Worm (Caenorhabditis elegans) whole organism, L4 larva: ENCODE measurements around the gene dvc-1.

Experiments
- D1046.2 ChIP-seq: fragments of 200-800 bp; sonication (Bioruptor generic); IDR thresholded peaks from 2 replicates; pipeline ENCODE4 v1.3.6; 2022; ENCODE audit warnings: missing genetic modification characterization, missing compliant biosample characterization
- F10B5.3 ChIP-seq: sonication (generic microtip); optimal IDR thresholded peaks from 2 replicates; lab custom pipeline; 2016; ENCODE audit warnings: mild to moderate bottlenecking, missing genetic modification characterization, missing compliant biosample characterization
- F44E2.7 ChIP-seq: fragments of 200-800 bp; sonication (Bioruptor generic); IDR thresholded peaks from 2 replicates; pipeline ENCODE4 v2.1.2; 2022; ENCODE audit warnings: missing genetic modification characterization, missing compliant biosample characterization
- T20F7.1 ChIP-seq: fragments of 200-800 bp; sonication (Bioruptor generic); optimal IDR thresholded peaks from 2 replicates; lab custom pipeline; 2018; ENCODE audit warnings: mild to moderate bottlenecking, missing genetic modification characterization, missing compliant biosample characterization
- T26A8.4 ChIP-seq: fragments of 200-800 bp; sonication (Bioruptor generic); IDR thresholded peaks from 2 replicates; pipeline ENCODE4 v1.3.6; 2022; ENCODE audit warnings: missing genetic modification characterization, missing compliant biosample characterization
- aha-1 ChIP-seq: fragments of 150-350 bp; peaks from one replicate; lab custom pipeline; 2014; ENCODE audit warnings: missing biosample characterization, missing genetic modification characterization
- ceh-32 ChIP-seq: sonication (generic microtip); optimal IDR thresholded peaks from 2 replicates; lab custom pipeline; 2016; ENCODE audit warnings: mild to moderate bottlenecking, missing genetic modification characterization, missing compliant biosample characterization; ENCODE audit not compliant: poor library complexity
- ceh-62 ChIP-seq: sonication (generic microtip); optimal IDR thresholded peaks from 2 replicates; lab custom pipeline; 2017; ENCODE audit warnings: missing biosample characterization, missing genetic modification characterization
- daf-16 ChIP-seq, 3 experiments: sonication (generic microtip); optimal IDR thresholded peaks; 2 replicates each; lab custom pipeline; 2016 to 2017; ENCODE audit warnings: missing genetic modification characterization in 3 of 3, missing genetic modification reagents in 3 of 3, mild to moderate bottlenecking in 2 of 3, missing compliant biosample characterization in 2 of 3, missing biosample characterization in 1 of 3, moderate library complexity in 1 of 3
- dmd-6 ChIP-seq: fragments of 200-800 bp; sonication (Bioruptor generic); IDR thresholded peaks from 2 replicates; pipeline ENCODE4 v1.3.6; 2022; ENCODE audit warnings: missing genetic modification reagents, missing genetic modification characterization, missing compliant biosample characterization
- fos-1 ChIP-seq: fragments of 150-350 bp; optimal IDR thresholded peaks from 2 replicates; lab custom pipeline; 2014; ENCODE audit warnings: missing biosample characterization, missing genetic modification characterization
- gei-8 ChIP-seq: fragments of 200-800 bp; sonication (Bioruptor generic); optimal IDR thresholded peaks from 2 replicates; lab custom pipeline; 2018; ENCODE audit warnings: mild to moderate bottlenecking, missing genetic modification characterization, missing compliant biosample characterization
- hmg-1.1 ChIP-seq: fragments of 200-800 bp; sonication (Bioruptor generic); IDR thresholded peaks from 2 replicates; pipeline ENCODE4 v1.3.6; 2022; ENCODE audit warnings: missing genetic modification reagents, missing genetic modification characterization, missing compliant biosample characterization
- lir-3 ChIP-seq: sonication (generic microtip); optimal IDR thresholded peaks from 2 replicates; lab custom pipeline; 2016; ENCODE audit warnings: mild to moderate bottlenecking, missing genetic modification characterization, missing compliant biosample characterization
- madf-5 ChIP-seq, 2 experiments: fragments of 200-800 bp; sonication (Bioruptor generic); IDR thresholded peaks; 2 replicates each; pipeline ENCODE4 v1.3.6; 2022; ENCODE audit warnings: missing compliant biosample characterization in 2 of 2, missing genetic modification characterization in 2 of 2
- mdl-1 ChIP-seq, 2 experiments: fragments of 150-350 bp in 1 of 2; sonication (generic microtip) in 1 of 2; optimal IDR thresholded peaks; 2 replicates each; lab custom pipeline; 2014 to 2017; ENCODE audit warnings: missing biosample characterization in 2 of 2, missing genetic modification characterization in 2 of 2
- nhr-102 ChIP-seq: sonication (generic microtip); optimal IDR thresholded peaks from 2 replicates; lab custom pipeline; 2016; ENCODE audit warnings: mild to moderate bottlenecking, missing genetic modification characterization, moderate library complexity, missing compliant biosample characterization
- nhr-237 ChIP-seq: sonication (generic microtip); optimal IDR thresholded peaks from 2 replicates; lab custom pipeline; 2017; ENCODE audit warnings: missing biosample characterization, missing genetic modification characterization
- nhr-25 ChIP-seq: sonication (generic microtip); optimal IDR thresholded peaks from 2 replicates; lab custom pipeline; 2017; ENCODE audit warnings: missing genetic modification characterization, mild to moderate bottlenecking, missing compliant biosample characterization, antibody characterized with exemption, moderate library complexity, borderline replicate concordance; ENCODE audit not compliant: insufficient read depth
- nhr-42 ChIP-seq: fragments of 200-800 bp; sonication (Bioruptor generic); IDR thresholded peaks from 2 replicates; pipeline ENCODE4 v1.3.6; 2022; ENCODE audit warnings: missing genetic modification characterization, missing compliant biosample characterization
- nhr-48 ChIP-seq: sonication (generic microtip); optimal IDR thresholded peaks from 2 replicates; lab custom pipeline; 2016; ENCODE audit warnings: mild to moderate bottlenecking, missing genetic modification characterization, missing compliant biosample characterization
- nhr-6 ChIP-seq: fragments of 150-350 bp; optimal IDR thresholded peaks from 2 replicates; lab custom pipeline; 2014; ENCODE audit warnings: missing biosample characterization, missing genetic modification characterization
- php-3 ChIP-seq: fragments of 200-800 bp; sonication (Bioruptor generic); IDR thresholded peaks from 2 replicates; pipeline ENCODE4 v1.3.6; 2022; ENCODE audit warnings: missing genetic modification reagents, missing genetic modification characterization, missing compliant biosample characterization
- saeg-2 ChIP-seq: fragments of 200-800 bp; sonication (Bioruptor generic); IDR thresholded peaks from 2 replicates; pipeline ENCODE4 v1.3.6; 2022; ENCODE audit warnings: missing genetic modification reagents, missing genetic modification characterization, missing compliant biosample characterization
- snpc-4 ChIP-seq: fragments of 150-350 bp; optimal IDR thresholded peaks from 2 replicates; lab custom pipeline; 2014; ENCODE audit warnings: missing biosample characterization, missing genetic modification characterization
- unc-130 ChIP-seq: sonication (generic microtip); optimal IDR thresholded peaks from 2 replicates; lab custom pipeline; 2016; ENCODE audit warnings: missing genetic modification reagents, missing genetic modification characterization, missing compliant biosample characterization
- unc-62 ChIP-seq, 3 experiments: fragments of 150-350 bp in 1 of 3; sonication (generic microtip); optimal IDR thresholded peaks in 2 of 3; peaks in 1 of 3; 1 replicate in 1 of 3; 2 replicates in 2 of 3; lab custom pipeline; 2014 to 2017; ENCODE audit warnings: missing biosample characterization in 3 of 3, missing genetic modification characterization in 3 of 3, missing genetic modification reagents in 3 of 3, missing genotype in 1 of 3

The dvc-1 gene

DNA sequence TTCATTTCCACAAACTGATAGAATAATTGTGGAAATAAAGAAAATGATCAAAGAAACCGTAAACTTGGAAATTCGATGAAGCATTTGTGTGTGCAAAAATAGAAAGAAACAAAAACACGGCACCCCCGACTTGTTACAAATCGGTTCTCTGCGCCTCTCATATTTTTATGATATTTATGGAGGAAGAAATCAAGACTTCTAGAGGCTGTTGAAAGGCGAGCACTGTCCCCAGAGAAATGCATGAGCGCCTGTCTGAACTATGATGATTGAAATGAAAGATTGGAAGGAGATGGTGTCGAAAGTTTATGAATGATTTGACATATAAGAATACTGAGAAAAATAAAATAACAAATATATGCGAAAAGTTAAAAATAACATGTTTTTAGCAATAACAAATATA, 19.8 kb upstream of the dvc-1 start, which contains the start of gene lgc-36:
Gene lgc-36 (minus strand): TSS at position 101 of the 400 bp plus-strand sequence.
- TF ChIP-seq nhr-42 (GFP tag; lab: Robert Waterston, UW) (no peak), unc-62 (GFP tag; optimal IDR thresholded peaks at IDR 0.05 in 1 of 2; lab: Kevin White, UChicago) (peak in 1 of 2 experiments; percentile 7), unc-62 (tag; optimal IDR thresholded peaks at IDR 0.05; lab: Kevin White, UChicago) (no peak)

DNA sequence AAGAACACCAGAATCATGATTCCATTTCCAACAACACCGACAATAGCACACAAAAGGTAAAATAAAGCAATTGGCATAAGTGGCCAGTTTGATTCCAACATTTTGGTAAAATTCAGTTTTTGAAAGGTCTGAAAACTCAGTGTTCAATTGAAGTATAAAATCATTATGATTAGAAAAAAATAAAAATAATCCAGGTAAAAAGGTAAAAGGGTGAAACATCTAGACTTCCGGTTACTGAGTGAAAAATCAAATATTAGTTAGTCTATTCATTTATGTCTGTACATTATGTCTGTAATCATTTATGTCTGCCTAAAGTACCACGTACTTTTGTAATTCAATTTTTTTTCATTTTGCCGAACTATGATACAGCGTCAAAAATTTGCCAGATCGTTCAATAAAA, 15.8 kb upstream of the dvc-1 start, which contains the start of gene srsx-31:
Gene srsx-31 (minus strand): TSS at position 101 of the 400 bp plus-strand sequence.
- TF ChIP-seq T26A8.4 (GFP tag; lab: Robert Waterston, UW), result no peak
- TF ChIP-seq, all 104 proteins: peak for 0

DNA sequence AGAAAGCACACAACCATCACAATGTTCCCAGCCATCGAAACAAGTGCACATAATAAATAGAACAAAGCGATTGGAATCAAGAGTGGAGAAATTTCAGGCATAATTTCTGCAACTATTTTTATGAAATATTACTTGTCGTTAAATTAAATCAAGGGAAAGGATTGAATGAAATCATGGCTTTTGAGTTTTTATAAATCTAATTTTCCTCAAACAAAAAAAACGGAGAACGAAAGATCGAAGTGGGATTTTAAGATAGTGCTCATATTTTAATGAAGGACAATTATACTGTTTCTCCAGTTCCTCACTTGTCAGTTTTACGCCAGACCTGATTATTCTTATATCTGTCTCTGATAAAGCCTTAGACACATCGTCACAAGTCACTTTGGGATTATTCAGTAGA, 13.3 kb upstream of the dvc-1 start, which contains the start of gene srsx-33:
Gene srsx-33 (minus strand): TSS at position 101 of the 400 bp plus-strand sequence.
- TF ChIP-seq nhr-25 (tag; lab: Kevin White, UChicago) (no peak), madf-5 (GFP tag; IDR thresholded peaks at IDR 0.05; lab: Robert Waterston, UW) (no peak), snpc-4 (no peak), T20F7.1 (GFP tag; lab: Kevin White, UChicago) (no peak), nhr-6 (tag; lab: Kevin White, UChicago) (no peak), php-3 (GFP tag; lab: Robert Waterston, UW) (no peak), nhr-42 (GFP tag; lab: Robert Waterston, UW) (no peak), lir-3 (tag; lab: Kevin White, UChicago) (no peak), nhr-237 (tag; lab: Kevin White, UChicago) (no peak), ceh-62 (no peak), unc-130 (GFP tag; lab: Kevin White, UChicago) (no peak), unc-62 (GFP tag; optimal IDR thresholded peaks at IDR 0.05 in 1 of 2; lab: Kevin White, UChicago) (no peak), unc-62 (tag; optimal IDR thresholded peaks at IDR 0.05; lab: Kevin White, UChicago) (no peak), hmg-1.1 (GFP tag; lab: Robert Waterston, UW) (no peak), ceh-32 (no peak), dmd-6 (GFP tag; lab: Robert Waterston, UW) (no peak), fos-1 (tag; lab: Kevin White, UChicago) (no peak), gei-8 (GFP tag; lab: Kevin White, UChicago) (no peak)
- TF ChIP-seq, all 104 proteins: peak for 0

DNA sequence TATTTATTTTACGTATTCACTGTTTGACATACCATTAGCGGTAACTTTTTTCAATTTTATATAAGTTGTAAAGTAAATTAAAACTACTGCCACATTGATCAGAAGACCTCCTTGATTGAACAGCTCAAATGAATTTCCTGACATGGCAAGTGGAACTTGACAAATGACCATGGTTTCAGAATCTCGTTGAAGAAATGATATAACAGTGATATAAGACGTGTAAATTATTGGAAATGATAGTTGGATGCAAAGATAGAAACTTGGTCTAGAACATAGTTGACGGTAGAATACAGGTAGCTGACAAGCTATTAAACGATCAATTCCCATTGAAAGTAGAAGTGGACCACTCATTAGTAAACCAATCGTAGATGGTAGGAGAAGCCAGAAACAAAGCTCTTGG, 12.7 kb upstream of the dvc-1 start:
- TF ChIP-seq nhr-48 (tag; lab: Kevin White, UChicago), result no peak
- no peak for TF ChIP-seq mdl-1 (tag; optimal IDR thresholded peaks at IDR 0.05; lab: Kevin White, UChicago)
- no peak for TF ChIP-seq F44E2.7 (GFP tag; lab: Robert Waterston, UW)
- TF ChIP-seq unc-62 (GFP tag; optimal IDR thresholded peaks at IDR 0.05 in 1 of 2; lab: Kevin White, UChicago), result peak in 1 of 2 experiments; percentile 95
- TF ChIP-seq unc-62 (tag; optimal IDR thresholded peaks at IDR 0.05; lab: Kevin White, UChicago), result no peak
- no peak for TF ChIP-seq saeg-2 (GFP tag; lab: Robert Waterston, UW)

DNA sequence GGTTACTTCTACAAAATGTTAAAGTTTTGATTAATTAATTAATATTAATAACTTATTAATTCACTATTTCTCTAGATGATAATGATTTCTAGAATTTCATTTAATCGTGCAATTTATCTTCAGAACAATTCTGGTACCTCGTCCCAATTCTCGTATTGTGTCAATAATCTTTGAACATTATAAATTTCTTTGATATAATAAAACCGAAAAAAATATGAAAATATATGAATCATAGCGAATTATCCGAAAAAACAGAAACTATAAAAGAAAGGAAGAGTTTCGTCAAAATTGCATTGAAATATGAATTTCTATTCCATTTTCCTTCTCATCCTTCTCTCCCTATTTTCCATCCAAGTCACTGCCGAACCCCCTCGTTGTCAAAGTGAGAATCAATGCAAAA, 11.6 kb upstream of the dvc-1 start, which contains the start of gene T19B10.12:
Gene T19B10.12 (plus strand): TSS at position 301 of the 400 bp plus-strand sequence.
- TF ChIP-seq daf-16 (GFP tag; optimal IDR thresholded peaks at IDR 0.05; lab: Kevin White, UChicago) (no peak), daf-16 (tag; optimal IDR thresholded peaks at IDR 0.05; lab: Kevin White, UChicago) (no peak), aha-1 (tag; lab: Kevin White, UChicago) (peak; percentile 27)

DNA sequence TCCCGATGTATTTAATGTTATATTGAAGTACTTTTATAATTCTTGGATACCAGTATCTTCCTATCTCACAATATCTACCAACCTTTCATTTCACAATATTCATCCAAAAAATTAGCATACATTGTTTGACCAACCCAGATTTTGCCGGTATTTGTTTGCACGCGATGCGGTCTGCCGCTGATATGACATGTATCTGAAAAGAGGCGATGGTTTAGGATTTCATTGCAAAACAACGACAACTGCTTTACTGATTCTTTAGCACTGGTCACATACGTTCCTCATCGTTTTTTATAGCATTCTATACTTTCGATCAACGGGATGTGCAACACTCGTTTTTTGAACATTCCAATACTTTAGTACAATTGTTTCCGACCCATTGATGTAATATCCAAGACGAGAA, 8.7 kb upstream of the dvc-1 start, which contains the start of gene mam-4:
Gene mam-4 (plus strand): TSS at position 301 of the 400 bp plus-strand sequence.
- TF ChIP-seq unc-62 (GFP tag; optimal IDR thresholded peaks at IDR 0.05 in 1 of 2; lab: Kevin White, UChicago) (peak in 1 of 2 experiments; percentile 53), unc-62 (tag; optimal IDR thresholded peaks at IDR 0.05; lab: Kevin White, UChicago) (no peak), D1046.2 (GFP tag; lab: Robert Waterston, UW) (no peak), F10B5.3 (tag; lab: Kevin White, UChicago) (no peak)
- TF ChIP-seq, all 104 proteins: peak for 1

DNA sequence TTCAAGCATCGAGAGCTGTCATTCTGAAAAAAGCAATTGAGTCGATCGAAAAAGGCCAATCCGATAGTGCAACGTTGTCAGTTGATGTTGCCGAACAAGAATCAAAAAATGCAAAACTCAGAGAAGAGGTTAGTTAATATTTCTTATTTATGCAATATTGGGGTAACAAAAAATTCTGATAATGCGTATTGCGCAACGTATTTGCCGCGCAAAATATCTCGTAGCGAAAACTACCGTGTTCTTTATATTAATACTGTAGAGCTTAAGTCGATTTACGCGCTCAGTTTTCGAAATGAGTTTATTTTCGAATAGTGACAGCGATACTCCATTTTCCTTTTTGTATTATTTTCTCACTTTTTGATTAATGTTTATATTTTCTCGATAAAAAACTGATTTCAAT, 5.9 kb upstream of the dvc-1 start:
- TF ChIP-seq nhr-102 (tag; lab: Kevin White, UChicago) (no peak), unc-62 (GFP tag; optimal IDR thresholded peaks at IDR 0.05 in 1 of 2; lab: Kevin White, UChicago) (peak in 1 of 2 experiments; percentile 93), unc-62 (tag; optimal IDR thresholded peaks at IDR 0.05; lab: Kevin White, UChicago) (no peak)
